Worm (Caenorhabditis elegans): ENCODE measurements around the gene daf-3.

ce11 chrX:787992-788391 lies 37.3 kb downstream of the daf-3 start, which contains the start of gene attf-5:
- TF ChIP-seq dao-5 (tag; optimal IDR thresholded peaks at IDR 0.05) (no peak), him-1 (tag; optimal IDR thresholded peaks at IDR 0.05) (no peak)
